Worm (Caenorhabditis elegans): ENCODE results near the gene str-156.

str-156 gene

DNA sequence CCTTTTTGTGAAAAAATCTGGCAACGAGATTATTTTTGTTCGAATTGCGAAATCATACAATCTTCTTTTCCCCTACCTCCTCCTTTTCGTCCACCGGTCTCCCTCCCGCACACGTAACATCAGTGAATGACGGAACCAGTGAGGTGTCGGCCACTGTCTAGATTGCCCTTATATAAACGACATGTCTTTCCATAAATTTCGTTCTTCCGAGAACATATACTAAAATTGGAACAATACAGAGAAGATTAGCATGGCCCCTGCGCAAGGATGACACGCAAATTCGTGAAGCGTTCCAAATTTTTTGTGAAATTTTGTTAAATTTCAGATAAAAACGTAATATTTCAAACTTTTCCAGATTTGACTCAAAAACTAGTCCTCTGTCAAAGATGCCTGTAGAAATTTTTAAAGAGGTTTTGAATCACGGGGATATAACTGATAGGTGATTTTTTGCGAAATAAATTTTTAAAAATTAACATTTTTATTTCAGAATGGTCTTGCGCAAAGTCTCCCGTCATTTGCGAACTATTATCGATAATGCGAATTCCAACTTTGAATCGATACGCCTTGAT lies 17.6 kb downstream of the str-156 start (continued):
- peak; percentile 18 for TF ChIP-seq madf-10 (tag; optimal IDR thresholded peaks at IDR 0.05)
- TF ChIP-seq Y79H2A.3 (GFP tag; conservative IDR thresholded peaks at IDR 0.05): no peak
- peak; percentile 90 for TF ChIP-seq snpc-3.4 (tag; optimal IDR thresholded peaks at IDR 0.05)
- TF ChIP-seq ZK185.1 (tag; optimal IDR thresholded peaks at IDR 0.05; ENCODE audit: poor library complexity, severe bottlenecking): peak; percentile 19
- TF ChIP-seq nhr-90 (tag; optimal IDR thresholded peaks at IDR 0.05): peak; percentile 31
- no peak for TF ChIP-seq pbrm-1 (GFP tag; IDR thresholded peaks at IDR 0.05)
- no peak for TF ChIP-seq ztf-3 (GFP tag; optimal IDR thresholded peaks at IDR 0.05)
- TF ChIP-seq zim-3 (tag; optimal IDR thresholded peaks at IDR 0.05): no peak
- TF ChIP-seq rpc-1 (optimal IDR thresholded peaks at IDR 0.05): peak; percentile 85
- TF ChIP-seq rpc-1 (tag; optimal IDR thresholded peaks at IDR 0.05): peak; percentile 84
- no peak for TF ChIP-seq F10E7.11 (tag; optimal IDR thresholded peaks at IDR 0.05)
- no peak for TF ChIP-seq lin-40 (tag; optimal IDR thresholded peaks at IDR 0.05)
- TF ChIP-seq ceh-58 (GFP tag; IDR thresholded peaks at IDR 0.05): no peak
- no peak for TF ChIP-seq gei-17 (GFP tag; optimal IDR thresholded peaks at IDR 0.05)
- no peak for TF ChIP-seq F37B4.10 (GFP tag; IDR thresholded peaks at IDR 0.05)
- no peak for TF ChIP-seq bed-2 (GFP tag; IDR thresholded peaks at IDR 0.05)
- TF ChIP-seq B0261.1 (tag; optimal IDR thresholded peaks at IDR 0.05): peak; percentile 61
- no peak for TF ChIP-seq F52B5.7 (tag; optimal IDR thresholded peaks at IDR 0.05)
- TF ChIP-seq egl-18 (GFP tag; IDR thresholded peaks at IDR 0.05): no peak
- no peak for TF ChIP-seq B0035.1 (tag; optimal IDR thresholded peaks at IDR 0.05)
- TF ChIP-seq D2030.7 (GFP tag; IDR thresholded peaks at IDR 0.05): no peak; the same call in 1 of the 2 replicates
- TF ChIP-seq ceh-100 (GFP tag; IDR thresholded peaks at IDR 0.05): peak; percentile 46; the same call in 1 of the 2 replicates
- 0 out of 2 replicates have a peak, but pooled peaks have one; percentile 57 for TF ChIP-seq aptf-3 (GFP tag; IDR thresholded peaks at IDR 0.05)
- no peak for TF ChIP-seq mcd-1 (GFP tag; IDR thresholded peaks at IDR 0.05)
- no peak for TF ChIP-seq F39B2.1 (GFP tag; IDR thresholded peaks at IDR 0.05)
- TF ChIP-seq hlh-26 (GFP tag; conservative IDR thresholded peaks at IDR 0.05): no peak
- peak; percentile 92 for TF ChIP-seq snpc-1.1 (tag; optimal IDR thresholded peaks at IDR 0.05; ENCODE audit: insufficient read depth)
- TF ChIP-seq attf-5 (GFP tag; optimal IDR thresholded peaks at IDR 0.05): no peak
- TF ChIP-seq somi-1 (GFP tag; optimal IDR thresholded peaks at IDR 0.05): no peak
- TF ChIP-seq chd-7 (tag; optimal IDR thresholded peaks at IDR 0.05): no peak
- peak; percentile 73 for TF ChIP-seq hmg-20 (GFP tag; IDR thresholded peaks at IDR 0.05)
- peak; percentile 80 for TF ChIP-seq hmg-1.2 (GFP tag; IDR thresholded peaks at IDR 0.05)
- TF ChIP-seq T26A5.8 (tag; optimal IDR thresholded peaks at IDR 0.05): no peak
- TF ChIP-seq madf-8 (GFP tag; conservative IDR thresholded peaks at IDR 0.05): no peak
- no peak for TF ChIP-seq Y67H2A.10 (GFP tag; conservative IDR thresholded peaks at IDR 0.05)
- TF ChIP-seq lin-35 (GFP tag; optimal IDR thresholded peaks at IDR 0.05): no peak
- 0 out of 2 replicates have a peak, but pooled peaks have one; percentile 49 for TF ChIP-seq nhr-120 (GFP tag; IDR thresholded peaks at IDR 0.05)
- TF ChIP-seq ztf-18 (tag; optimal IDR thresholded peaks at IDR 0.05): peak; percentile 69
- TF ChIP-seq rec-8 (tag; optimal IDR thresholded peaks at IDR 0.05): no peak
- TF ChIP-seq rcor-1 (GFP tag; IDR thresholded peaks at IDR 0.05): no peak; the same call in none of the 2 replicates
- no peak for TF ChIP-seq F55B11.4 (tag; optimal IDR thresholded peaks at IDR 0.05; ENCODE audit: borderline replicate concordance, insufficient read depth)
- peak; percentile 44; the same call in 1 of the 2 replicates for TF ChIP-seq cebp-1 (GFP tag; IDR thresholded peaks at IDR 0.05)
- no peak for TF ChIP-seq cebp-1 (tag; optimal IDR thresholded peaks at IDR 0.05)
- TF ChIP-seq nfya-2 (GFP tag; IDR thresholded peaks at IDR 0.05): no peak
- TF ChIP-seq F49E8.2 (tag; optimal IDR thresholded peaks at IDR 0.05; ENCODE audit: insufficient read depth): peak; percentile 71
- no peak for TF ChIP-seq B0019.2 (GFP tag; conservative IDR thresholded peaks at IDR 0.05)
- no peak for TF ChIP-seq C06A6.2 (GFP tag; conservative IDR thresholded peaks at IDR 0.05)
- no peak for TF ChIP-seq Y53G8AR.9 (GFP tag; conservative IDR thresholded peaks at IDR 0.05)

Measured in whole organism, young adult.